Fruit fly (Drosophila melanogaster) whole organism, pupa: ENCODE measurements around the gene Dr.
A peak's percentile ranks its signal among the peaks of the same experiment; 100 is the strongest.

Experiments
- CG10348 ChIP-seq: fragments of 200-800 bp; sonication (Bioruptor generic); IDR thresholded peaks from 2 replicates; pipeline ENCODE4 v1.3.6; 2022; ENCODE audit warnings: missing biosample characterization, missing genetic modification characterization
- CG12605 ChIP-seq: fragments of 200-800 bp; sonication (Bioruptor generic); IDR thresholded peaks from 2 replicates; pipeline ENCODE4 v1.3.6; 2022; ENCODE audit warnings: missing biosample characterization, missing genetic modification characterization
- CG13204 ChIP-seq: fragments of 200-800 bp; sonication (Bioruptor generic); optimal IDR thresholded peaks from 2 replicates; lab custom pipeline; 2018; ENCODE audit warnings: missing biosample characterization, mild to moderate bottlenecking, missing genetic modification characterization, moderate library complexity
- CG14655 ChIP-seq: fragments of 200-800 bp; sonication (Bioruptor generic); optimal IDR thresholded peaks from 3 replicates; lab custom pipeline; 2017; ENCODE audit warnings: mild to moderate bottlenecking, missing biosample characterization, missing genetic modification reagents, missing genetic modification characterization
- CG15710 ChIP-seq: fragments of 200-800 bp; sonication (Bioruptor generic); optimal IDR thresholded peaks from 2 replicates; lab custom pipeline; 2018; ENCODE audit warnings: missing biosample characterization, mild to moderate bottlenecking, missing genetic modification characterization, moderate library complexity
- CG17806 ChIP-seq: fragments of 200-800 bp; sonication (Bioruptor generic); optimal IDR thresholded peaks from 2 replicates; lab custom pipeline; 2018; ENCODE audit warnings: missing biosample characterization, mild to moderate bottlenecking, missing genetic modification characterization, moderate library complexity
- CG32121 ChIP-seq: fragments of 200-800 bp; sonication (Bioruptor generic); IDR thresholded peaks from 2 replicates; pipeline ENCODE4 v1.3.6; 2022; ENCODE audit warnings: missing biosample characterization, missing genetic modification characterization
- CG34367 ChIP-seq: fragments of 200-800 bp; sonication (Bioruptor generic); optimal IDR thresholded peaks from 2 replicates; lab custom pipeline; 2018; ENCODE audit warnings: missing biosample characterization, mild to moderate bottlenecking, missing genetic modification characterization
- CG4496 ChIP-seq: fragments of 200-800 bp; sonication (Bioruptor generic); IDR thresholded peaks from 3 replicates; pipeline ENCODE4 v1.3.6; 2022; ENCODE audit warnings: missing biosample characterization, missing genetic modification characterization
- CG8159 ChIP-seq: fragments of 200-800 bp; sonication (Bioruptor generic); optimal IDR thresholded peaks from 3 replicates; lab custom pipeline; 2018; ENCODE audit warnings: missing biosample characterization, mild to moderate bottlenecking, missing genetic modification characterization, moderate library complexity
- CG8301 ChIP-seq: fragments of 200-800 bp; sonication (Bioruptor generic); optimal IDR thresholded peaks from 2 replicates; lab custom pipeline; 2018; ENCODE audit warnings: missing biosample characterization, mild to moderate bottlenecking, missing genetic modification characterization
- CG9948 ChIP-seq: fragments of 200-800 bp; sonication (Bioruptor generic); optimal IDR thresholded peaks from 2 replicates; lab custom pipeline; 2018; ENCODE audit warnings: missing biosample characterization, mild to moderate bottlenecking, missing genetic modification characterization, moderate library complexity
- D1 ChIP-seq: fragments of 200-800 bp; sonication (Bioruptor generic); optimal IDR thresholded peaks from 2 replicates; lab custom pipeline; 2018; ENCODE audit warnings: missing biosample characterization, mild to moderate bottlenecking, missing genetic modification characterization, moderate library complexity
- EcR ChIP-seq: fragments of 200-800 bp; sonication (Bioruptor generic); optimal IDR thresholded peaks from 3 replicates; lab custom pipeline; 2019; ENCODE audit warnings: missing biosample characterization, missing genetic modification characterization, mild to moderate bottlenecking, moderate library complexity, missing genetic modification reagents
- Ets98B ChIP-seq: fragments of 200-800 bp; sonication (Bioruptor generic); IDR thresholded peaks from 2 replicates; pipeline ENCODE4 v1.3.6; 2022; ENCODE audit warnings: missing biosample characterization, missing genetic modification characterization
- Pif1A ChIP-seq: fragments of 200-800 bp; sonication (Bioruptor generic); optimal IDR thresholded peaks from 3 replicates; lab custom pipeline; 2016; ENCODE audit warnings: missing biosample characterization, missing genetic modification characterization
- Pif1B ChIP-seq: fragments of 200-800 bp; sonication (Bioruptor generic); optimal IDR thresholded peaks from 3 replicates; lab custom pipeline; 2016; ENCODE audit warnings: missing biosample characterization, missing genetic modification characterization
- Snoo ChIP-seq: fragments of 200-800 bp; sonication (Bioruptor generic); optimal IDR thresholded peaks from 3 replicates; lab custom pipeline; 2017; ENCODE audit warnings: missing biosample characterization, mild to moderate bottlenecking, missing genetic modification characterization, inconsistent platforms
- fd96Ca ChIP-seq: fragments of 200-800 bp; sonication (Bioruptor generic); IDR thresholded peaks from 3 replicates; pipeline ENCODE4 v1.3.6; 2022; ENCODE audit warnings: missing biosample characterization, missing genetic modification characterization
- gl ChIP-seq: fragments of 200-800 bp; sonication (Bioruptor generic); optimal IDR thresholded peaks from 2 replicates; lab custom pipeline; 2018; ENCODE audit warnings: missing biosample characterization, mild to moderate bottlenecking, missing genetic modification characterization
- rn ChIP-seq: fragments of 200-800 bp; sonication (Bioruptor generic); IDR thresholded peaks from 2 replicates; pipeline ENCODE4 v1.3.6; 2022; ENCODE audit warnings: missing biosample characterization, missing genetic modification characterization

Dr gene

dm6 chr3R:29584266-29584665, 28.1 kb downstream of the Dr start:
- TF ChIP-seq CG4496 (GFP tag; lab: Robert Waterston, UW) (0 out of 3 replicates have a peak, but pooled peaks have one; percentile 15), Ets98B (GFP tag; lab: Robert Waterston, UW) (0 out of 2 replicates have a peak, but pooled peaks have one; percentile 8), fd96Ca (GFP tag; lab: Robert Waterston, UW) (0 out of 3 replicates have a peak, but pooled peaks have one; percentile 44), CG15710 (tag; lab: Kevin White, UChicago) (no peak)

- TF ChIP-seq Snoo (tag; lab: Kevin White, UChicago) (no peak), EcR (peak; percentile 38), Pif1B (GFP tag; lab: Kevin White, UChicago) (no peak)
- TF ChIP-seq, all 21 proteins: peak for 1
These were observed 29.0 kb downstream of the Dr start for dm6 chr3R:29585015-29585701.

dm6 chr3R:29586743-29587142, 30.6 kb downstream of the Dr start:
- TF ChIP-seq D1 (tag; lab: Kevin White, UChicago) (no peak), CG14655 (GFP tag; lab: Kevin White, UChicago) (no peak), CG34367 (tag; lab: Kevin White, UChicago) (no peak), gl (no peak), CG15710 (tag; lab: Kevin White, UChicago) (no peak), CG8159 (tag; lab: Kevin White, UChicago) (no peak), CG12605 (GFP tag; lab: Robert Waterston, UW) (no peak), CG10348 (no peak), CG17806 (tag; lab: Kevin White, UChicago) (no peak), CG9948 (tag; lab: Kevin White, UChicago) (no peak)

dm6 chr3R:29588004-29588403, 31.8 kb downstream of the Dr start, which contains the start of gene CG7567:
Gene CG7567 (minus strand): TSS chr3R:29588104.
- TF ChIP-seq Snoo (tag; lab: Kevin White, UChicago) (no peak), CG14655 (GFP tag; lab: Kevin White, UChicago) (no peak), CG13204 (GFP tag; lab: Kevin White, UChicago) (no peak), EcR (no peak), fd96Ca (GFP tag; lab: Robert Waterston, UW) (no peak), gl (no peak), CG8301 (no peak), CG15710 (tag; lab: Kevin White, UChicago) (no peak), CG34367 (tag; lab: Kevin White, UChicago) (no peak), D1 (tag; lab: Kevin White, UChicago) (no peak), CG8159 (tag; lab: Kevin White, UChicago) (no peak), Ets98B (GFP tag; lab: Robert Waterston, UW) (no peak)

dm6 chr3R:29589662-29590061, 33.5 kb downstream of the Dr start, which contains the start of gene CG11470:
Gene CG11470 (minus strand): TSS chr3R:29589762.
- no peak for TF ChIP-seq CG32121 (GFP tag; lab: Robert Waterston, UW)
- no peak for TF ChIP-seq CG13204 (GFP tag; lab: Kevin White, UChicago)
- no peak for TF ChIP-seq Ets98B (GFP tag; lab: Robert Waterston, UW)
- TF ChIP-seq Snoo (tag; lab: Kevin White, UChicago), result no peak
- TF ChIP-seq CG9948 (tag; lab: Kevin White, UChicago), result no peak
- TF ChIP-seq CG14655 (GFP tag; lab: Kevin White, UChicago), result no peak
- TF ChIP-seq CG12605 (GFP tag; lab: Robert Waterston, UW), result no peak
- no peak for TF ChIP-seq Pif1B (GFP tag; lab: Kevin White, UChicago)
- no peak for TF ChIP-seq CG17806 (tag; lab: Kevin White, UChicago)
- no peak for TF ChIP-seq gl
- no peak for TF ChIP-seq CG10348
- TF ChIP-seq CG8301, result no peak
- TF ChIP-seq rn, result no peak
- no peak for TF ChIP-seq EcR
- TF ChIP-seq fd96Ca (GFP tag; lab: Robert Waterston, UW), result no peak
- no peak for TF ChIP-seq CG15710 (tag; lab: Kevin White, UChicago)
- TF ChIP-seq D1 (tag; lab: Kevin White, UChicago), result no peak
- no peak for TF ChIP-seq CG4496 (GFP tag; lab: Robert Waterston, UW)
- no peak for TF ChIP-seq CG34367 (tag; lab: Kevin White, UChicago)
- no peak for TF ChIP-seq Pif1A

dm6 chr3R:29590806-29591205, 34.6 kb downstream of the Dr start, which contains the start of gene CG31041:
Gene CG31041 (minus strand): TSS chr3R:29590906.
- TF ChIP-seq CG15710 (tag; lab: Kevin White, UChicago), result no peak
